Worm (Caenorhabditis elegans) whole organism, late embryonic: ENCODE measurements around the gene mksr-1.

Source experiments
- K02D7.2 ChIP-seq: sonication (generic microtip); optimal IDR thresholded peaks from 2 replicates; lab custom pipeline; 2017; ENCODE audit warnings: mild to moderate bottlenecking, missing genetic modification characterization, missing compliant biosample characterization
- ahr-1 ChIP-seq: sonication (generic microtip); optimal IDR thresholded peaks from 2 replicates; lab custom pipeline; 2016; ENCODE audit warnings: missing genetic modification characterization, missing compliant biosample characterization
- ama-1 ChIP-seq: fragments of 150-350 bp; optimal IDR thresholded peaks from 2 replicates; lab custom pipeline; 2014
- ceh-14 ChIP-seq: sonication (generic microtip); optimal IDR thresholded peaks from 2 replicates; lab custom pipeline; 2016; ENCODE audit warnings: missing genotype, missing genetic modification characterization, missing compliant biosample characterization
- ceh-2 ChIP-seq: sonication (generic microtip); optimal IDR thresholded peaks from 2 replicates; lab custom pipeline; 2016; ENCODE audit warnings: missing genotype, missing genetic modification characterization, missing compliant biosample characterization
- ceh-24 ChIP-seq: sonication (generic microtip); optimal IDR thresholded peaks from 2 replicates; lab custom pipeline; 2016; ENCODE audit warnings: mild to moderate bottlenecking, missing genetic modification characterization, missing compliant biosample characterization
- fkh-10 ChIP-seq: fragments of 150-350 bp; optimal IDR thresholded peaks from 2 replicates; lab custom pipeline; 2014; ENCODE audit warnings: missing biosample characterization, missing genetic modification reagents, missing genetic modification characterization
- nfya-1 ChIP-seq: sonication (generic microtip); optimal IDR thresholded peaks from 2 replicates; lab custom pipeline; 2017; ENCODE audit warnings: missing genetic modification characterization, mild to moderate bottlenecking, missing compliant biosample characterization, antibody characterized with exemption, moderate library complexity
- pha-4 ChIP-seq: fragments of 150-350 bp; optimal IDR thresholded peaks from 2 replicates; lab custom pipeline; 2018; ENCODE audit warnings: missing biosample characterization, missing genetic modification reagents, missing genetic modification characterization
- sdc-2 ChIP-seq: sonication (generic microtip); optimal IDR thresholded peaks from 2 replicates; lab custom pipeline; 2016; ENCODE audit warnings: missing genotype, missing genetic modification characterization, missing compliant biosample characterization
- tbx-2 ChIP-seq: sonication (generic microtip); optimal IDR thresholded peaks from 2 replicates; lab custom pipeline; 2016; ENCODE audit warnings: missing genetic modification characterization, missing compliant biosample characterization
- unc-55 ChIP-seq: sonication (generic microtip); optimal IDR thresholded peaks from 2 replicates; lab custom pipeline; 2017; ENCODE audit warnings: missing biosample characterization, missing genetic modification reagents, missing genetic modification characterization

DNA sequence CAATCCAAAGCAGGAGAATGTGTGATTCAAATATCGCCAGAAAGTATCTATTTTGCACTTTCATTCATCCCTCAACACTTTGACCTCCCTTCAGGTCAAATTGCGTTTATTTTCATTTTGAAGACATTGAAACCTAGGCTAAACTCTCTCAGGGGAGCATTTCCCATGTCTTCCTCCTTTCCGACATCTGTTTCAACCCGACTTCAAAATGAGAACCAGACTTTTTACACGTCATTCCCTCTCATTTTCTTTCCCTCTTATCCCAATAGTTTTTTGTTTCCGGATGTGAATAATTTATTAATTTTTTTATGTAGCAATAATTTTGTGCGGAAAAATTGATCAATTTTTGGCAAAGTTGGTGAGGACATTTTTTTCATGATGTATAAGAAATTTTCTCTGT lies 16.0 kb downstream of the mksr-1 start:
- TF ChIP-seq pha-4 (tag; lab: Kevin White, UChicago) (no peak), nfya-1 (tag; lab: Kevin White, UChicago) (no peak), ceh-24 (tag; lab: Kevin White, UChicago) (no peak), tbx-2 (tag; lab: Kevin White, UChicago) (no peak), ama-1 (lab: Kevin White, UChicago) (no peak), ceh-2 (no peak), sdc-2 (tag; lab: Kevin White, UChicago) (no peak), K02D7.2 (tag; lab: Kevin White, UChicago) (no peak), fkh-10 (GFP tag; lab: Kevin White, UChicago) (no peak), ceh-14 (tag; lab: Kevin White, UChicago) (no peak), unc-55 (GFP tag; lab: Kevin White, UChicago) (no peak), ahr-1 (tag; lab: Kevin White, UChicago) (no peak)
